Worm (Caenorhabditis elegans) whole organism, L4 larva: ENCODE measurements around the gene tbb-2.

Source experiments
- D1046.2 ChIP-seq: fragments of 200-800 bp; sonication (Bioruptor generic); IDR thresholded peaks from 2 replicates; pipeline ENCODE4 v1.3.6; 2022; ENCODE audit warnings: missing genetic modification characterization, missing compliant biosample characterization
- F49E8.2 ChIP-seq: sonication (generic microtip); optimal IDR thresholded peaks from 2 replicates; lab custom pipeline; 2016; ENCODE audit warnings: missing compliant biosample characterization, mild to moderate bottlenecking, missing genetic modification characterization, borderline replicate concordance
- T20F7.1 ChIP-seq: fragments of 200-800 bp; sonication (Bioruptor generic); optimal IDR thresholded peaks from 2 replicates; lab custom pipeline; 2018; ENCODE audit warnings: mild to moderate bottlenecking, missing genetic modification characterization, missing compliant biosample characterization
- Y48G9A.11 ChIP-seq: fragments of 200-800 bp; sonication (Bioruptor generic); IDR thresholded peaks from 2 replicates; pipeline ENCODE4 v1.3.6; 2022; ENCODE audit warnings: missing genetic modification reagents, missing genetic modification characterization, missing compliant biosample characterization
- Y5F2A.4 ChIP-seq: fragments of 200-800 bp; sonication (Bioruptor generic); optimal IDR thresholded peaks from 2 replicates; lab custom pipeline; 2018; ENCODE audit warnings: mild to moderate bottlenecking, missing genetic modification characterization, missing compliant biosample characterization
- aha-1 ChIP-seq: fragments of 150-350 bp; peaks from one replicate; lab custom pipeline; 2014; ENCODE audit warnings: missing biosample characterization, missing genetic modification characterization
- ama-1 ChIP-seq: fragments of 150-350 bp; optimal IDR thresholded peaks from 2 replicates; lab custom pipeline; 2014; ENCODE audit warnings: inconsistent platforms, mixed read lengths
- arid-1 ChIP-seq: fragments of 200-800 bp; sonication (Bioruptor generic); conservative IDR thresholded peaks from 2 replicates; pipeline ENCODE4 v1.3.6; 2022; ENCODE audit warnings: missing genetic modification reagents, missing genetic modification characterization, missing compliant biosample characterization
- daf-16 ChIP-seq, 3 experiments: sonication (generic microtip); optimal IDR thresholded peaks; 2 replicates each; lab custom pipeline; 2016 to 2017; ENCODE audit warnings: missing genetic modification characterization in 3 of 3, missing genetic modification reagents in 3 of 3, mild to moderate bottlenecking in 2 of 3, missing compliant biosample characterization in 2 of 3, missing biosample characterization in 1 of 3, moderate library complexity in 1 of 3
- dmd-6 ChIP-seq: fragments of 200-800 bp; sonication (Bioruptor generic); IDR thresholded peaks from 2 replicates; pipeline ENCODE4 v1.3.6; 2022; ENCODE audit warnings: missing genetic modification reagents, missing genetic modification characterization, missing compliant biosample characterization
- dpl-1 ChIP-seq: fragments of 150-350 bp; optimal IDR thresholded peaks from 2 replicates; lab custom pipeline; 2014; ENCODE audit warnings: missing biosample characterization, missing genetic modification reagents, missing genetic modification characterization
- duxl-1 ChIP-seq: sonication (generic microtip); optimal IDR thresholded peaks from 2 replicates; lab custom pipeline; 2016; ENCODE audit warnings: mild to moderate bottlenecking, missing genetic modification characterization, moderate library complexity, missing compliant biosample characterization; ENCODE audit not compliant: poor library complexity
- egl-43 ChIP-seq: fragments of 200-800 bp; sonication (Bioruptor generic); IDR thresholded peaks from 2 replicates; pipeline ENCODE4 v1.3.6; 2022; ENCODE audit warnings: missing genetic modification reagents, missing genetic modification characterization, missing compliant biosample characterization
- fkh-10 ChIP-seq: fragments of 150-350 bp; optimal IDR thresholded peaks from 2 replicates; lab custom pipeline; 2014; ENCODE audit warnings: missing biosample characterization, missing genetic modification reagents, missing genetic modification characterization
- hlh-11 ChIP-seq: fragments of 200-800 bp; sonication (Bioruptor generic); optimal IDR thresholded peaks from 2 replicates; lab custom pipeline; 2018; ENCODE audit warnings: mild to moderate bottlenecking, missing genetic modification characterization, missing compliant biosample characterization
- hlh-30 ChIP-seq: sonication (generic microtip); optimal IDR thresholded peaks from 2 replicates; lab custom pipeline; 2017; ENCODE audit warnings: antibody characterized with exemption, mild to moderate bottlenecking, missing genetic modification characterization, missing compliant biosample characterization; ENCODE audit not compliant: insufficient read depth
- hmg-1.1 ChIP-seq: fragments of 200-800 bp; sonication (Bioruptor generic); IDR thresholded peaks from 2 replicates; pipeline ENCODE4 v1.3.6; 2022; ENCODE audit warnings: missing genetic modification reagents, missing genetic modification characterization, missing compliant biosample characterization
- lim-7 ChIP-seq: fragments of 200-800 bp; sonication (Bioruptor generic); IDR thresholded peaks from 2 replicates; pipeline ENCODE4 v1.3.6; 2022; ENCODE audit warnings: missing genetic modification characterization, missing compliant biosample characterization
- lin-1 ChIP-seq: fragments of 200-800 bp; sonication (Bioruptor generic); IDR thresholded peaks from 2 replicates; pipeline ENCODE4 v1.3.6; 2022; ENCODE audit warnings: missing genetic modification reagents, missing genetic modification characterization, missing compliant biosample characterization
- lin-13 ChIP-seq: fragments of 150-350 bp; optimal IDR thresholded peaks from 2 replicates; lab custom pipeline; 2014; ENCODE audit warnings: missing biosample characterization, missing genetic modification reagents, missing genetic modification characterization
- lin-15B ChIP-seq: fragments of 150-350 bp; sonication (generic microtip); optimal IDR thresholded peaks from 3 replicates; lab custom pipeline; 2014; ENCODE audit warnings: missing biosample characterization, missing genetic modification characterization
- lin-29 ChIP-seq: fragments of 200-800 bp; sonication (Bioruptor generic); IDR thresholded peaks from 2 replicates; pipeline ENCODE4 v1.3.6; 2022; ENCODE audit warnings: missing genetic modification reagents, missing genetic modification characterization, missing compliant biosample characterization
- lin-39 ChIP-seq: fragments of 150-350 bp; optimal IDR thresholded peaks from 2 replicates; lab custom pipeline; 2014; ENCODE audit warnings: missing biosample characterization, missing genetic modification reagents, missing genetic modification characterization
- lsy-2 ChIP-seq, 2 experiments: fragments of 150-350 bp in 1 of 2; sonication (generic microtip) in 1 of 2; optimal IDR thresholded peaks; 2 replicates each; lab custom pipeline; 2014 to 2017; ENCODE audit warnings: missing biosample characterization in 2 of 2, missing genetic modification characterization in 2 of 2
- madf-5 ChIP-seq, 2 experiments: fragments of 200-800 bp; sonication (Bioruptor generic); IDR thresholded peaks; 2 replicates each; pipeline ENCODE4 v1.3.6; 2022; ENCODE audit warnings: missing compliant biosample characterization in 2 of 2, missing genetic modification characterization in 2 of 2
- madf-9 ChIP-seq: fragments of 200-800 bp; sonication (Bioruptor generic); conservative IDR thresholded peaks from 2 replicates; pipeline ENCODE4 v1.3.6; 2022; ENCODE audit warnings: missing genetic modification reagents, missing genetic modification characterization, missing compliant biosample characterization
- mep-1 ChIP-seq: fragments of 150-350 bp; sonication (generic microtip); optimal IDR thresholded peaks from 3 replicates; lab custom pipeline; 2014; ENCODE audit warnings: missing biosample characterization, missing genetic modification characterization
- mes-2 ChIP-seq: sonication (generic microtip); optimal IDR thresholded peaks from 2 replicates; lab custom pipeline; 2016; ENCODE audit warnings: missing genotype, mild to moderate bottlenecking, missing genetic modification characterization, missing compliant biosample characterization; ENCODE audit not compliant: poor library complexity, severe bottlenecking
- mxl-3 ChIP-seq: fragments of 200-800 bp; sonication (Bioruptor generic); optimal IDR thresholded peaks from 2 replicates; lab custom pipeline; 2018; ENCODE audit warnings: mild to moderate bottlenecking, missing genetic modification characterization, missing compliant biosample characterization
- nhr-28 ChIP-seq: fragments of 150-350 bp; optimal IDR thresholded peaks from 2 replicates; lab custom pipeline; 2014; ENCODE audit warnings: missing biosample characterization, missing genetic modification characterization
- nhr-41 ChIP-seq: fragments of 200-800 bp; sonication (Bioruptor generic); IDR thresholded peaks from 2 replicates; pipeline ENCODE4 v1.3.6; 2022; ENCODE audit warnings: missing genetic modification reagents, missing genetic modification characterization, missing compliant biosample characterization
- nhr-48 ChIP-seq: sonication (generic microtip); optimal IDR thresholded peaks from 2 replicates; lab custom pipeline; 2016; ENCODE audit warnings: mild to moderate bottlenecking, missing genetic modification characterization, missing compliant biosample characterization
- nhr-76 ChIP-seq: fragments of 150-350 bp; optimal IDR thresholded peaks from 2 replicates; lab custom pipeline; 2014; ENCODE audit warnings: missing biosample characterization, missing genetic modification characterization
- pqm-1 ChIP-seq: sonication (generic microtip); optimal IDR thresholded peaks from 2 replicates; lab custom pipeline; 2017; ENCODE audit warnings: missing biosample characterization, missing genetic modification characterization
- rbr-2 ChIP-seq: sonication (generic microtip); optimal IDR thresholded peaks from 2 replicates; lab custom pipeline; 2016; ENCODE audit warnings: missing genotype, missing genetic modification characterization, missing compliant biosample characterization
- set-16 ChIP-seq: fragments of 200-800 bp; sonication (Bioruptor generic); IDR thresholded peaks from 2 replicates; pipeline ENCODE4 v1.3.6; 2022; ENCODE audit warnings: missing genetic modification reagents, missing genetic modification characterization, missing compliant biosample characterization
- snpc-1.2 ChIP-seq: fragments of 200-800 bp; sonication (Bioruptor generic); IDR thresholded peaks from 2 replicates; pipeline ENCODE4 v1.3.6; 2022; ENCODE audit warnings: missing genetic modification reagents, missing genetic modification characterization, missing compliant biosample characterization
- tra-1 ChIP-seq: fragments of 200-800 bp; sonication (Bioruptor generic); IDR thresholded peaks from 2 replicates; pipeline ENCODE4 v1.3.6; 2022; ENCODE audit warnings: missing genetic modification reagents, missing genetic modification characterization, missing compliant biosample characterization
- unc-62 ChIP-seq, 3 experiments: fragments of 150-350 bp in 1 of 3; sonication (generic microtip); optimal IDR thresholded peaks in 2 of 3; peaks in 1 of 3; 1 replicate in 1 of 3; 2 replicates in 2 of 3; lab custom pipeline; 2014 to 2017; ENCODE audit warnings: missing biosample characterization in 3 of 3, missing genetic modification characterization in 3 of 3, missing genetic modification reagents in 3 of 3, missing genotype in 1 of 3
- vab-7 ChIP-seq: fragments of 200-800 bp; sonication (Bioruptor generic); IDR thresholded peaks from 2 replicates; pipeline ENCODE4 v1.3.6; 2022; ENCODE audit warnings: missing genetic modification reagents, missing genetic modification characterization, missing compliant biosample characterization
- ztf-7 ChIP-seq: fragments of 150-350 bp; optimal IDR thresholded peaks from 2 replicates; lab custom pipeline; 2014; ENCODE audit warnings: missing biosample characterization, missing genetic modification characterization

Gene tbb-2

ce11 chrIII:4019801-4020200 is 2.4 kb upstream of the tbb-2 start, which contains the start of gene snpc-3.4 (continued):
- no peak for TF ChIP-seq nhr-48 (tag; lab: Kevin White, UChicago)
- no peak for TF ChIP-seq fkh-10 (GFP tag; lab: Kevin White, UChicago)
- TF ChIP-seq dmd-6 (GFP tag; lab: Robert Waterston, UW): peak; percentile 42; the same call in 1 of the 2 replicates
- no peak for TF ChIP-seq D1046.2 (GFP tag; lab: Robert Waterston, UW)
- TF ChIP-seq lin-29: no peak
- peak; percentile 44; the same call in 1 of the 2 replicates for TF ChIP-seq snpc-1.2 (GFP tag; lab: Robert Waterston, UW)
- TF ChIP-seq T20F7.1 (GFP tag; lab: Kevin White, UChicago): peak; percentile 42
- TF ChIP-seq daf-16 (GFP tag; optimal IDR thresholded peaks at IDR 0.05; lab: Kevin White, UChicago): no peak
- no peak for TF ChIP-seq daf-16 (tag; optimal IDR thresholded peaks at IDR 0.05; lab: Kevin White, UChicago)
- no peak for TF ChIP-seq madf-5 (GFP tag; IDR thresholded peaks at IDR 0.05; lab: Robert Waterston, UW)
- no peak for TF ChIP-seq lin-39 (tag; lab: Kevin White, UChicago)
- TF ChIP-seq mes-2: peak; percentile 71
- TF ChIP-seq lin-13: peak; percentile 39
- peak; percentile 91 for TF ChIP-seq dpl-1 (GFP tag; lab: Kevin White, UChicago)
- TF ChIP-seq unc-62 (GFP tag; optimal IDR thresholded peaks at IDR 0.05 in 1 of 2; lab: Kevin White, UChicago): peak in 1 of 2 experiments; percentile 58
- TF ChIP-seq unc-62 (tag; optimal IDR thresholded peaks at IDR 0.05; lab: Kevin White, UChicago): no peak
- TF ChIP-seq hlh-11: no peak
- TF ChIP-seq arid-1: no peak
- TF ChIP-seq lin-1 (GFP tag; lab: Robert Waterston, UW): peak; percentile 15; the same call in 1 of the 2 replicates
- TF ChIP-seq vab-7 (GFP tag; lab: Robert Waterston, UW): no peak
- TF ChIP-seq aha-1: peak; percentile 94
- TF ChIP-seq F49E8.2 (tag; lab: Kevin White, UChicago): peak; percentile 36
- no peak for TF ChIP-seq nhr-76 (tag; lab: Kevin White, UChicago)
- peak; percentile 59 for TF ChIP-seq mep-1 (tag; lab: Kevin White, UChicago)
- peak; percentile 12 for TF ChIP-seq ztf-7
- TF ChIP-seq mxl-3 (GFP tag; lab: Kevin White, UChicago): peak; percentile 2
- TF ChIP-seq ama-1 (lab: Kevin White, UChicago): peak; percentile 12
- peak; percentile 58 for TF ChIP-seq nhr-28 (tag; lab: Kevin White, UChicago)
- no peak for TF ChIP-seq madf-9 (GFP tag; lab: Robert Waterston, UW)
- TF ChIP-seq Y48G9A.11 (GFP tag; lab: Robert Waterston, UW): peak; percentile 75
- TF ChIP-seq rbr-2 (tag; lab: Kevin White, UChicago): peak; percentile 5
- TF ChIP-seq nhr-41 (GFP tag; lab: Robert Waterston, UW): no peak

ce11 chrIII:4018591-4019580 is 1.5 kb upstream of the tbb-2 start:
- TF ChIP-seq aha-1 (peak; percentile 97), lin-15B (tag; lab: Kevin White, UChicago) (no peak), mxl-3 (GFP tag; lab: Kevin White, UChicago) (peak; percentile 55), set-16 (GFP tag; lab: Robert Waterston, UW) (peak; percentile 65), dpl-1 (GFP tag; lab: Kevin White, UChicago) (peak; percentile 6), unc-62 (GFP tag; optimal IDR thresholded peaks at IDR 0.05 in 1 of 2; lab: Kevin White, UChicago) (peak in 1 of 2 experiments; percentile 95), unc-62 (tag; optimal IDR thresholded peaks at IDR 0.05; lab: Kevin White, UChicago) (no peak), egl-43 (GFP tag; lab: Robert Waterston, UW) (0 out of 2 replicates have a peak, but pooled peaks have one; percentile 34), nhr-76 (tag; lab: Kevin White, UChicago) (no peak), daf-16 (GFP tag; optimal IDR thresholded peaks at IDR 0.05; lab: Kevin White, UChicago) (no peak), daf-16 (tag; optimal IDR thresholded peaks at IDR 0.05; lab: Kevin White, UChicago) (peak; percentile 52), mep-1 (tag; lab: Kevin White, UChicago) (peak; percentile 52), dmd-6 (GFP tag; lab: Robert Waterston, UW) (peak; percentile 11; the same call in 1 of the 2 replicates), duxl-1 (tag; lab: Kevin White, UChicago) (no peak), nhr-28 (tag; lab: Kevin White, UChicago) (peak; percentile 56), lsy-2 (tag; optimal IDR thresholded peaks at IDR 0.05; lab: Kevin White, UChicago) (peak in 1 of 2 experiments; percentile 22), tra-1 (GFP tag; lab: Robert Waterston, UW) (0 out of 2 replicates have a peak, but pooled peaks have one; percentile 12), vab-7 (GFP tag; lab: Robert Waterston, UW) (no peak), hmg-1.1 (GFP tag; lab: Robert Waterston, UW) (0 out of 2 replicates have a peak, but pooled peaks have one; percentile 24), hlh-30 (tag; lab: Kevin White, UChicago) (peak; percentile 11), lim-7 (GFP tag; lab: Robert Waterston, UW) (0 out of 2 replicates have a peak, but pooled peaks have one; percentile 25), madf-5 (GFP tag; IDR thresholded peaks at IDR 0.05; lab: Robert Waterston, UW) (0 out of 4 replicates have a peak, but pooled peaks of 1 of the 2 experiments have one; percentile 28), pqm-1 (tag; lab: Kevin White, UChicago) (peak; percentile 72), Y5F2A.4 (GFP tag; lab: Kevin White, UChicago) (no peak), hlh-11 (peak; percentile 46)
- TF ChIP-seq, all 104 proteins: peak for 18
